Worm (Caenorhabditis elegans) whole organism, dauer: ENCODE data around the gene gcc-1.

ENCODE experiments used
- unc-62 ChIP-seq: sonication (generic microtip); optimal IDR thresholded peaks from 2 replicates; lab custom pipeline; 2017; ENCODE audit warnings: missing biosample characterization, missing genetic modification reagents, missing genetic modification characterization

gcc-1 gene

ce11 chrX:3184649-3185048 lies 24.9 kb downstream of the gcc-1 start:
- TF ChIP-seq unc-62 (GFP tag; lab: Kevin White, UChicago) = no peak

- TF ChIP-seq unc-62 (GFP tag; lab: Kevin White, UChicago) = no peak
These were observed 30.5 kb downstream of the gcc-1 start for ce11 chrX:3190193-3190592.

- TF ChIP-seq unc-62 (GFP tag; lab: Kevin White, UChicago) = no peak
These were observed 31.8 kb downstream of the gcc-1 start for ce11 chrX:3191353-3192065.

- TF ChIP-seq unc-62 (GFP tag; lab: Kevin White, UChicago) = no peak
These were observed 37.6 kb downstream of the gcc-1 start for ce11 chrX:3197319-3197718.

ce11 chrX:3199249-3199648 lies 39.5 kb downstream of the gcc-1 start, which contains the start of gene fax-1:
Gene fax-1, minus strand, starts transcription at chrX:3199349.
- TF ChIP-seq unc-62 (GFP tag; lab: Kevin White, UChicago) = no peak

- no peak for TF ChIP-seq unc-62 (GFP tag; lab: Kevin White, UChicago)
These were observed 42.6 kb downstream of the gcc-1 start for ce11 chrX:3202350-3202749.

- TF ChIP-seq unc-62 (GFP tag; lab: Kevin White, UChicago) = no peak
These were observed 45.0 kb downstream of the gcc-1 start, which contains the start of gene F28B4.1 for ce11 chrX:3204778-3205177. Gene F28B4.1, plus strand, starts transcription at chrX:3205078.

ce11 chrX:3209523-3209922 lies 49.8 kb downstream of the gcc-1 start, which contains the start of gene F28B4.4:
Gene F28B4.4, minus strand, starts transcription at chrX:3209623.
- no peak for TF ChIP-seq unc-62 (GFP tag; lab: Kevin White, UChicago)
